Worm (Caenorhabditis elegans) whole organism, L1 larva: ENCODE results near the gene inpp-4B.
"Not testable (repeated sequence)": the region's sequence is repeated elsewhere in the genome, so short reads cannot be mapped to it uniquely, and the experiment has no call there.

Source experiments
- C34B4.2 ChIP-seq: sonication (generic microtip); optimal IDR thresholded peaks from 2 replicates; lab custom pipeline; 2017; ENCODE audit warnings: mild to moderate bottlenecking, missing genetic modification characterization, missing compliant biosample characterization
- F16B12.6 ChIP-seq: fragments of 150-350 bp; optimal IDR thresholded peaks from 2 replicates; lab custom pipeline; 2014; ENCODE audit warnings: missing biosample characterization, missing genetic modification characterization
- aha-1 ChIP-seq: fragments of 150-350 bp; optimal IDR thresholded peaks from 2 replicates; lab custom pipeline; 2014; ENCODE audit warnings: missing biosample characterization, missing genetic modification characterization
- alr-1 ChIP-seq: fragments of 200-800 bp; sonication (Bioruptor generic); optimal IDR thresholded peaks from 2 replicates; lab custom pipeline; 2018; ENCODE audit warnings: borderline replicate concordance, mild to moderate bottlenecking, missing genetic modification characterization, missing compliant biosample characterization
- aly-2 ChIP-seq: fragments of 150-350 bp; optimal IDR thresholded peaks from 2 replicates; lab custom pipeline; 2014; ENCODE audit warnings: missing biosample characterization, missing genetic modification characterization
- blmp-1 ChIP-seq: fragments of 150-350 bp; optimal IDR thresholded peaks from 2 replicates; lab custom pipeline; 2014; ENCODE audit warnings: missing biosample characterization, missing genetic modification characterization
- ceh-63 ChIP-seq: fragments of 200-800 bp; sonication (Bioruptor generic); optimal IDR thresholded peaks from 2 replicates; lab custom pipeline; 2018; ENCODE audit warnings: mild to moderate bottlenecking, missing genetic modification characterization, missing compliant biosample characterization
- ceh-8 ChIP-seq: fragments of 200-800 bp; sonication (Bioruptor generic); optimal IDR thresholded peaks from 2 replicates; lab custom pipeline; 2018; ENCODE audit warnings: mild to moderate bottlenecking, missing genetic modification characterization, moderate library complexity, missing compliant biosample characterization
- ceh-82 ChIP-seq, 3 experiments: fragments of 150-350 bp in 1 of 3; sonication (generic microtip) in 2 of 3; optimal IDR thresholded peaks; 2 replicates each; lab custom pipeline; 2014 to 2017; ENCODE audit warnings: missing biosample characterization in 3 of 3, missing genetic modification characterization in 3 of 3
- ceh-88 ChIP-seq: fragments of 200-800 bp; sonication (Bioruptor generic); IDR thresholded peaks from 2 replicates; pipeline ENCODE4 v1.3.6; 2022; ENCODE audit warnings: missing genetic modification characterization, missing compliant biosample characterization
- dsc-1 ChIP-seq: sonication (generic microtip); optimal IDR thresholded peaks from 2 replicates; lab custom pipeline; 2016; ENCODE audit warnings: mild to moderate bottlenecking, missing genetic modification characterization, missing compliant biosample characterization
- efl-1 ChIP-seq, 4 experiments: fragments of 150-350 bp; optimal IDR thresholded peaks in 3 of 4; peaks in 1 of 4; 1 replicate in 1 of 4; 2 replicates in 3 of 4; lab custom pipeline; 2014; ENCODE audit warnings: missing biosample characterization in 2 of 4, missing genetic modification characterization in 2 of 4, missing genetic modification reagents in 2 of 4
- egl-13 ChIP-seq: sonication (generic microtip); optimal IDR thresholded peaks from 2 replicates; lab custom pipeline; 2016; ENCODE audit warnings: missing genotype, missing genetic modification reagents, missing genetic modification characterization, missing compliant biosample characterization
- elt-3 ChIP-seq, 6 experiments: fragments of 150-350 bp in 1 of 6; sonication (generic microtip); optimal IDR thresholded peaks; 2 replicates each; lab custom pipeline; 2017 to 2018; ENCODE audit warnings: missing biosample characterization in 6 of 6, missing genetic modification characterization in 6 of 6, inconsistent platforms in 1 of 6
- ets-5 ChIP-seq: fragments of 200-800 bp; sonication (Bioruptor generic); IDR thresholded peaks from 2 replicates; pipeline ENCODE4 v1.3.6; 2022; ENCODE audit warnings: missing genetic modification characterization, missing compliant biosample characterization
- fos-1 ChIP-seq: fragments of 150-350 bp; optimal IDR thresholded peaks from 2 replicates; lab custom pipeline; 2014; ENCODE audit warnings: missing biosample characterization, missing genetic modification characterization
- grh-1 ChIP-seq: fragments of 200-800 bp; sonication (Bioruptor generic); IDR thresholded peaks from 2 replicates; pipeline ENCODE4 v1.3.6; 2022; ENCODE audit warnings: missing genetic modification reagents, missing genetic modification characterization, missing compliant biosample characterization
- hlh-17 ChIP-seq: fragments of 200-800 bp; sonication (Bioruptor generic); optimal IDR thresholded peaks from 2 replicates; lab custom pipeline; 2018; ENCODE audit warnings: missing genetic modification characterization, mild to moderate bottlenecking, missing compliant biosample characterization, moderate library complexity, borderline replicate concordance
- hlh-4 ChIP-seq: sonication (generic microtip); optimal IDR thresholded peaks from 2 replicates; lab custom pipeline; 2016; ENCODE audit warnings: mild to moderate bottlenecking, missing genetic modification characterization, missing compliant biosample characterization
- isw-1 ChIP-seq: fragments of 200-800 bp; sonication (Bioruptor generic); IDR thresholded peaks from 2 replicates; pipeline ENCODE4 v1.3.6; 2022; ENCODE audit warnings: missing genetic modification characterization, missing compliant biosample characterization
- lin-13 ChIP-seq: fragments of 150-350 bp; optimal IDR thresholded peaks from 2 replicates; lab custom pipeline; 2014; ENCODE audit warnings: missing biosample characterization, missing genetic modification reagents, missing genetic modification characterization
- lin-14 ChIP-seq: fragments of 200-800 bp; sonication (Bioruptor generic); optimal IDR thresholded peaks from 2 replicates; lab custom pipeline; 2018; ENCODE audit warnings: mild to moderate bottlenecking, missing genetic modification characterization, moderate library complexity, missing compliant biosample characterization
- lin-15B ChIP-seq: fragments of 150-350 bp; sonication (generic microtip); optimal IDR thresholded peaks from 3 replicates; lab custom pipeline; 2014; ENCODE audit warnings: missing biosample characterization, missing genetic modification characterization
- lin-35 ChIP-seq, 2 experiments: fragments of 150-350 bp; optimal IDR thresholded peaks; 2 replicates each; lab custom pipeline; 2014; ENCODE audit warnings: missing biosample characterization in 2 of 2, missing genetic modification characterization in 2 of 2, missing genetic modification reagents in 2 of 2
- lin-39 ChIP-seq: fragments of 150-350 bp; optimal IDR thresholded peaks from 2 replicates; lab custom pipeline; 2014; ENCODE audit warnings: missing biosample characterization, missing genetic modification reagents, missing genetic modification characterization
- lir-3 ChIP-seq: sonication (generic microtip); optimal IDR thresholded peaks from 2 replicates; lab custom pipeline; 2016; ENCODE audit warnings: mild to moderate bottlenecking, missing genetic modification characterization, moderate library complexity, missing compliant biosample characterization; ENCODE audit not compliant: poor library complexity
- mdl-1 ChIP-seq, 2 experiments: fragments of 150-350 bp; optimal IDR thresholded peaks; 2 replicates each; lab custom pipeline; 2014 to 2017; ENCODE audit warnings: missing biosample characterization in 2 of 2, missing genetic modification characterization in 2 of 2, inconsistent platforms in 1 of 2
- nhr-20 ChIP-seq: sonication (generic microtip); optimal IDR thresholded peaks from 2 replicates; lab custom pipeline; 2016; ENCODE audit warnings: mild to moderate bottlenecking, missing genetic modification characterization, missing compliant biosample characterization
- nhr-237 ChIP-seq: fragments of 150-350 bp; optimal IDR thresholded peaks from 2 replicates; lab custom pipeline; 2014; ENCODE audit warnings: missing biosample characterization, missing genetic modification characterization
- nhr-28 ChIP-seq: fragments of 150-350 bp; optimal IDR thresholded peaks from 2 replicates; lab custom pipeline; 2014; ENCODE audit warnings: missing biosample characterization, missing genetic modification characterization
- nhr-76 ChIP-seq: sonication (generic microtip); optimal IDR thresholded peaks from 2 replicates; lab custom pipeline; 2017; ENCODE audit warnings: missing biosample characterization, missing genetic modification characterization
- nhr-85 ChIP-seq: sonication (generic microtip); peaks from one replicate; lab custom pipeline; 2016; ENCODE audit warnings: missing genetic modification characterization, inconsistent platforms, missing compliant biosample characterization
- nhr-90 ChIP-seq: sonication (generic microtip); optimal IDR thresholded peaks from 2 replicates; lab custom pipeline; 2016; ENCODE audit warnings: mild to moderate bottlenecking, missing genetic modification characterization, missing compliant biosample characterization; ENCODE audit not compliant: poor library complexity
- pqm-1 ChIP-seq: sonication (generic microtip); optimal IDR thresholded peaks from 3 replicates; lab custom pipeline; 2017; ENCODE audit warnings: missing biosample characterization, missing genetic modification characterization
- rnt-1 ChIP-seq: sonication (generic microtip); optimal IDR thresholded peaks from 2 replicates; lab custom pipeline; 2016; ENCODE audit warnings: mild to moderate bottlenecking, missing genetic modification characterization, moderate library complexity, missing compliant biosample characterization
- skn-1 ChIP-seq: fragments of 150-350 bp; optimal IDR thresholded peaks from 2 replicates; lab custom pipeline; 2014; ENCODE audit warnings: missing biosample characterization, missing genetic modification characterization
- snpc-4 ChIP-seq: fragments of 150-350 bp; optimal IDR thresholded peaks from 2 replicates; lab custom pipeline; 2014; ENCODE audit warnings: missing biosample characterization, missing genetic modification characterization
- swsn-7 ChIP-seq: sonication (generic microtip); optimal IDR thresholded peaks from 2 replicates; lab custom pipeline; 2016; ENCODE audit warnings: missing genetic modification characterization, missing compliant biosample characterization
- tbx-2 ChIP-seq: sonication (generic microtip); optimal IDR thresholded peaks from 2 replicates; lab custom pipeline; 2016; ENCODE audit warnings: missing genetic modification characterization, missing compliant biosample characterization
- unc-86 ChIP-seq: sonication (generic microtip); optimal IDR thresholded peaks from 2 replicates; lab custom pipeline; 2016; ENCODE audit warnings: missing genetic modification characterization, missing compliant biosample characterization
- xbp-1 ChIP-seq: sonication (generic microtip); optimal IDR thresholded peaks from 2 replicates; lab custom pipeline; 2016; ENCODE audit warnings: missing genetic modification characterization, missing compliant biosample characterization
- zag-1 ChIP-seq: fragments of 150-350 bp; optimal IDR thresholded peaks from 2 replicates; lab custom pipeline; 2014; ENCODE audit warnings: missing biosample characterization, missing genetic modification characterization
- ztf-11 ChIP-seq, 2 experiments: sonication (generic microtip); optimal IDR thresholded peaks; 2 replicates each; lab custom pipeline; 2016 to 2017; ENCODE audit warnings: missing genetic modification characterization in 2 of 2, missing biosample characterization in 1 of 2, missing compliant biosample characterization in 1 of 2
- ztf-4 ChIP-seq: fragments of 150-350 bp; optimal IDR thresholded peaks from 2 replicates; lab custom pipeline; 2014; ENCODE audit warnings: missing biosample characterization, missing genetic modification characterization

The inpp-4B gene

ce11 chrIII:10233979-10234378 is 32.7 kb downstream of the inpp-4B start, which contains the start of gene paml-1:
TSS of gene paml-1 (minus strand) at chrIII:10234079.
- TF ChIP-seq swsn-7 (tag; lab: Kevin White, UChicago) (no peak), ets-5 (GFP tag; lab: Robert Waterston, UW) (no peak), dsc-1 (tag; lab: Kevin White, UChicago) (no peak), nhr-85 (tag; lab: Kevin White, UChicago) (peak; percentile 40), lin-35 (GFP tag; optimal IDR thresholded peaks at IDR 0.05; lab: Kevin White, UChicago) (no peak), blmp-1 (tag; lab: Kevin White, UChicago) (no peak)
- TF ChIP-seq, all 84 proteins: peak for 1

- TF ChIP-seq alr-1 (tag; lab: Kevin White, UChicago) (no peak), nhr-90 (tag; lab: Kevin White, UChicago) (no peak), ceh-63 (GFP tag; lab: Kevin White, UChicago) (no peak), mdl-1 (tag; optimal IDR thresholded peaks at IDR 0.05; lab: Kevin White, UChicago) (no peak), egl-13 (no peak), C34B4.2 (tag; lab: Kevin White, UChicago) (no peak), snpc-4 (no peak), ets-5 (GFP tag; lab: Robert Waterston, UW) (no peak), aha-1 (tag; lab: Kevin White, UChicago) (no peak), aly-2 (tag; lab: Kevin White, UChicago) (no peak), rnt-1 (tag; lab: Kevin White, UChicago) (no peak), grh-1 (GFP tag; lab: Robert Waterston, UW) (no peak), nhr-76 (tag; lab: Kevin White, UChicago) (no peak), isw-1 (GFP tag; lab: Robert Waterston, UW) (no peak), lin-35 (GFP tag; optimal IDR thresholded peaks at IDR 0.05; lab: Kevin White, UChicago) (no peak), zag-1 (no peak), blmp-1 (tag; lab: Kevin White, UChicago) (no peak)
Observed at ce11 chrIII:10231641-10232040, 35.0 kb downstream of the inpp-4B start.

- TF ChIP-seq lir-3 (peak; percentile 79), nhr-28 (tag; lab: Kevin White, UChicago) (peak; percentile 47)
Observed at ce11 chrIII:10225056-10225455, 41.6 kb downstream of the inpp-4B start.

- TF ChIP-seq pqm-1, unc-86, lin-15B (tag; lab: Kevin White, UChicago): not testable (repeated sequence)
Observed at ce11 chrIII:10221860-10222259, 44.8 kb downstream of the inpp-4B start, which contains the start of gene Y70G10A.4. TSS of gene Y70G10A.4 (plus strand) at chrIII:10222160.

- no peak for TF ChIP-seq hlh-4 (tag; lab: Kevin White, UChicago)
- peak; percentile 82 for TF ChIP-seq tbx-2 (tag; lab: Kevin White, UChicago)
- peak; percentile 84 for TF ChIP-seq xbp-1 (tag; lab: Kevin White, UChicago)
- peak; percentile 53 for TF ChIP-seq F16B12.6 (tag; lab: Kevin White, UChicago)
- peak; percentile 82 for TF ChIP-seq lin-13 (GFP tag; lab: Kevin White, UChicago)
- peak; percentile 92 for TF ChIP-seq skn-1 (tag; lab: Kevin White, UChicago)
- peak in 1 of 2 experiments; percentile 44 for TF ChIP-seq ztf-11 (tag; optimal IDR thresholded peaks at IDR 0.05; lab: Kevin White, UChicago)
- peak; percentile 81 for TF ChIP-seq ceh-8 (GFP tag; lab: Kevin White, UChicago)
- peak; percentile 38 for TF ChIP-seq nhr-237 (tag; lab: Kevin White, UChicago)
- TF ChIP-seq elt-3 (tag; optimal IDR thresholded peaks at IDR 0.05; lab: Kevin White, UChicago) = peak in 2 of 6 experiments; percentile 59 to 81
- TF ChIP-seq nhr-85 (tag; lab: Kevin White, UChicago) = peak; percentile 89
- no peak for TF ChIP-seq ceh-63 (GFP tag; lab: Kevin White, UChicago)
- TF ChIP-seq efl-1 (optimal IDR thresholded peaks at IDR 0.05; lab: Kevin White, UChicago) = peak; percentile 82 to 90
- TF ChIP-seq efl-1 (GFP tag; optimal IDR thresholded peaks at IDR 0.05 in 1 of 2; lab: Kevin White, UChicago) = peak; percentile 90 to 98
- no peak for TF ChIP-seq hlh-17 (GFP tag; lab: Kevin White, UChicago)
- TF ChIP-seq ceh-88 (GFP tag; lab: Robert Waterston, UW) = no peak
- TF ChIP-seq ceh-82 (tag; optimal IDR thresholded peaks at IDR 0.05; lab: Kevin White, UChicago) = peak; percentile 59 to 85 (median 68)
- peak; percentile 40 for TF ChIP-seq ztf-4 (tag; lab: Kevin White, UChicago)
- TF ChIP-seq lin-14 = no peak
- TF ChIP-seq aha-1 (tag; lab: Kevin White, UChicago) = no peak
- peak; percentile 82 for TF ChIP-seq nhr-20 (tag; lab: Kevin White, UChicago)
- peak; percentile 63 for TF ChIP-seq lin-39 (tag; lab: Kevin White, UChicago)
- TF ChIP-seq fos-1 (tag; lab: Kevin White, UChicago) = peak; percentile 39
- peak; percentile 51 for TF ChIP-seq lir-3
Observed at ce11 chrIII:10218587-10218986, 48.1 kb downstream of the inpp-4B start, which contains the start of the genes rde-4 and cox-14. TSS of gene rde-4 (minus strand) at chrIII:10218646. TSS of gene cox-14 (plus strand) at chrIII:10218942.
